Fruit fly (Drosophila melanogaster) whole organism, wandering third instar larva: ENCODE measurements around the gene CG17198.

Experiments used
- CG32264 ChIP-seq: fragments of 200-800 bp; sonication (Bioruptor generic); optimal IDR thresholded peaks from 2 replicates; lab custom pipeline; 2016; ENCODE audit warnings: missing biosample characterization, missing genetic modification characterization
- CG9705 ChIP-seq: fragments of 200-800 bp; sonication (Bioruptor generic); optimal IDR thresholded peaks from 2 replicates; lab custom pipeline; 2018; ENCODE audit warnings: missing biosample characterization, mild to moderate bottlenecking, missing genetic modification characterization
- CrebA ChIP-seq: fragments of 200-800 bp; sonication (Bioruptor generic); optimal IDR thresholded peaks from 2 replicates; lab custom pipeline; 2016; ENCODE audit warnings: missing biosample characterization, mild to moderate bottlenecking, missing genetic modification characterization, borderline replicate concordance
- Dif ChIP-seq: fragments of 200-275, 200-300 bp; sonication (Bioruptor generic); optimal IDR thresholded peaks from 2 replicates; lab custom pipeline; 2018; ENCODE audit warnings: missing biosample characterization, missing genetic modification characterization; ENCODE audit not compliant: partially characterized antibody
- GATAd ChIP-seq: sonication (Bioruptor generic); optimal IDR thresholded peaks from 2 replicates; lab custom pipeline; 2016; ENCODE audit warnings: missing biosample characterization, missing genetic modification characterization
- HLH106 ChIP-seq: fragments of 200-800 bp; optimal IDR thresholded peaks from 3 replicates; lab custom pipeline; 2019; ENCODE audit warnings: missing biosample characterization, mild to moderate bottlenecking, missing genetic modification characterization, moderate library complexity
- Hnf4 ChIP-seq: fragments of 200-800 bp; sonication (Bioruptor generic); optimal IDR thresholded peaks from 2 replicates; lab custom pipeline; 2016; ENCODE audit warnings: missing biosample characterization, mild to moderate bottlenecking, missing genetic modification characterization
- Hr78 ChIP-seq: fragments of >200 bp; optimal IDR thresholded peaks from 2 replicates; lab custom pipeline; 2017; ENCODE audit warnings: missing biosample characterization, missing genetic modification characterization
- Hr83 ChIP-seq: fragments of 200-300 bp; sonication (Bioruptor generic); optimal IDR thresholded peaks from 2 replicates; lab custom pipeline; 2016; ENCODE audit warnings: missing biosample characterization, mild to moderate bottlenecking, missing genetic modification characterization, moderate library complexity; ENCODE audit not compliant: poor library complexity, severe bottlenecking
- Jra ChIP-seq: sonication (Bioruptor generic); optimal IDR thresholded peaks from 2 replicates; lab custom pipeline; 2016; ENCODE audit warnings: missing biosample characterization, missing genetic modification characterization
- Mio ChIP-seq: sonication (Bioruptor generic); optimal IDR thresholded peaks from 2 replicates; lab custom pipeline; 2016; ENCODE audit warnings: missing biosample characterization, missing genetic modification characterization
- Myc ChIP-seq: fragments of >200 bp; optimal IDR thresholded peaks from 2 replicates; lab custom pipeline; 2017
- N ChIP-seq: fragments of >200 bp; optimal IDR thresholded peaks from 2 replicates; lab custom pipeline; 2018; ENCODE audit warnings: missing biosample characterization, missing external identifiers, missing genetic modification characterization
- Rel ChIP-seq, 2 experiments: fragments of 200-800 bp; sonication (Bioruptor generic) in 1 of 2; optimal IDR thresholded peaks; 2 replicates in 1 of 2; 3 replicates in 1 of 2; lab custom pipeline; 2016 to 2019; ENCODE audit warnings: mild to moderate bottlenecking in 2 of 2, missing biosample characterization in 2 of 2, missing genetic modification characterization in 2 of 2, moderate library complexity in 1 of 2
- Vsx2 ChIP-seq: fragments of 200-300, 225-300 bp; sonication (Bioruptor generic); optimal IDR thresholded peaks from 2 replicates; lab custom pipeline; 2018; ENCODE audit warnings: missing biosample characterization, missing genetic modification characterization; ENCODE audit not compliant: partially characterized antibody
- brk ChIP-seq: fragments of 200-800 bp; sonication (Bioruptor generic); optimal IDR thresholded peaks from 2 replicates; lab custom pipeline; 2016; ENCODE audit warnings: missing biosample characterization, mild to moderate bottlenecking, missing genetic modification characterization
- dl ChIP-seq, 2 experiments: fragments of 175-275, 200-275 bp in 1 of 2; fragments of 200-275 bp in 1 of 2; sonication (Bioruptor generic); optimal IDR thresholded peaks; lab custom pipeline; 2018; ENCODE audit warnings: mild to moderate bottlenecking in 2 of 2, missing biosample characterization in 2 of 2, missing genetic modification characterization in 2 of 2, moderate library complexity in 2 of 2; ENCODE audit not compliant: partially characterized antibody in 2 of 2, insufficient read depth in 1 of 2
- dmrt93B ChIP-seq: fragments of 200-800 bp; sonication (Bioruptor generic); optimal IDR thresholded peaks from 2 replicates; lab custom pipeline; 2018; ENCODE audit warnings: missing biosample characterization, mild to moderate bottlenecking, missing genetic modification characterization
- dsf ChIP-seq: sonication (Bioruptor generic); optimal IDR thresholded peaks from 2 replicates; lab custom pipeline; 2016; ENCODE audit warnings: missing biosample characterization, missing genetic modification characterization, borderline replicate concordance
- ey ChIP-seq: fragments of 200-800 bp; sonication (Bioruptor generic); optimal IDR thresholded peaks from 2 replicates; lab custom pipeline; 2016; ENCODE audit warnings: missing biosample characterization, missing genetic modification characterization
- foxo ChIP-seq, 2 experiments: fragments of 200-800 bp; sonication (Bioruptor generic); optimal IDR thresholded peaks; 2 replicates in 1 of 2; 3 replicates in 1 of 2; lab custom pipeline; 2016 to 2017; ENCODE audit warnings: missing biosample characterization in 2 of 2, missing genetic modification characterization in 2 of 2
- h ChIP-seq: fragments of 200-800 bp; sonication (Bioruptor generic); optimal IDR thresholded peaks from 3 replicates; lab custom pipeline; 2016; ENCODE audit warnings: missing biosample characterization, mild to moderate bottlenecking, missing genetic modification characterization
- jim ChIP-seq: fragments of 175-275, 200-325 bp; sonication (Bioruptor generic); optimal IDR thresholded peaks from 2 replicates; lab custom pipeline; 2016; ENCODE audit warnings: missing biosample characterization, mild to moderate bottlenecking, missing genetic modification characterization
- sage ChIP-seq: fragments of 200-800 bp; sonication (Bioruptor generic); optimal IDR thresholded peaks from 2 replicates; lab custom pipeline; 2016; ENCODE audit warnings: missing biosample characterization, mild to moderate bottlenecking, missing genetic modification characterization

Gene CG17198

dm6 chr3R:25791807-25792206 is 16.6 kb upstream of the CG17198 start:
- TF ChIP-seq HLH106 (tag; lab: Kevin White, UChicago) (no peak), Hr78 (GFP tag; lab: Kevin White, UChicago) (no peak), Mio (GFP tag; lab: Kevin White, UChicago) (no peak), brk (no peak), ey (GFP tag; lab: Kevin White, UChicago) (no peak), Dif (GFP tag; lab: Kevin White, UChicago) (no peak), Hnf4 (GFP tag; lab: Kevin White, UChicago) (no peak), CG32264 (GFP tag; lab: Kevin White, UChicago) (no peak), dmrt93B (GFP tag; lab: Kevin White, UChicago) (no peak), sage (GFP tag; lab: Kevin White, UChicago) (no peak), GATAd (no peak)
- TF ChIP-seq, all 38 proteins: peak for 0

- TF ChIP-seq dl (GFP tag; optimal IDR thresholded peaks at IDR 0.05; lab: Kevin White, UChicago; ENCODE audit: insufficient read depth in 1 of 2, partially characterized antibody in 2 of 2): no peak
- no peak for TF ChIP-seq foxo (GFP tag; optimal IDR thresholded peaks at IDR 0.05; lab: Kevin White, UChicago)
- TF ChIP-seq Rel (GFP tag; optimal IDR thresholded peaks at IDR 0.05; lab: Kevin White, UChicago): no peak
- TF ChIP-seq Rel (tag; optimal IDR thresholded peaks at IDR 0.05; lab: Kevin White, UChicago): no peak
- no peak for TF ChIP-seq CrebA (GFP tag; lab: Kevin White, UChicago)
- TF ChIP-seq CG32264 (GFP tag; lab: Kevin White, UChicago): no peak
- TF ChIP-seq GATAd: no peak
- TF ChIP-seq Vsx2 (GFP tag; lab: Kevin White, UChicago): no peak
- TF ChIP-seq dmrt93B (GFP tag; lab: Kevin White, UChicago): no peak
- TF ChIP-seq jim (GFP tag; lab: Kevin White, UChicago): no peak
- TF ChIP-seq N (GFP tag; lab: Kevin White, UChicago): no peak
- TF ChIP-seq brk: no peak
Measured at dm6 chr3R:25790371-25790770, 15.2 kb upstream of the CG17198 start, which contains the start of gene CG31093. Gene CG31093 (minus strand): TSS chr3R:25790471.

- TF ChIP-seq ey (GFP tag; lab: Kevin White, UChicago): no peak
- TF ChIP-seq Mio (GFP tag; lab: Kevin White, UChicago): no peak
- TF ChIP-seq Rel (GFP tag; optimal IDR thresholded peaks at IDR 0.05; lab: Kevin White, UChicago): no peak
- no peak for TF ChIP-seq Rel (tag; optimal IDR thresholded peaks at IDR 0.05; lab: Kevin White, UChicago)
- TF ChIP-seq Jra (GFP tag; lab: Kevin White, UChicago): no peak
- no peak for TF ChIP-seq h
- TF ChIP-seq CG9705: no peak
- no peak for TF ChIP-seq Hnf4 (GFP tag; lab: Kevin White, UChicago)
- no peak for TF ChIP-seq foxo (GFP tag; optimal IDR thresholded peaks at IDR 0.05; lab: Kevin White, UChicago)
- TF ChIP-seq dsf (GFP tag; lab: Kevin White, UChicago): no peak
- TF ChIP-seq brk: no peak
- TF ChIP-seq Hr83 (GFP tag; lab: Kevin White, UChicago): no peak
- TF ChIP-seq HLH106 (tag; lab: Kevin White, UChicago): no peak
Measured at dm6 chr3R:25789355-25789754, 14.2 kb upstream of the CG17198 start, which contains the start of gene CG31380. Gene CG31380 (minus strand): TSS chr3R:25789455.

- TF ChIP-seq dsf (GFP tag; lab: Kevin White, UChicago) (no peak), Hr78 (GFP tag; lab: Kevin White, UChicago) (no peak), Hnf4 (GFP tag; lab: Kevin White, UChicago) (no peak), ey (GFP tag; lab: Kevin White, UChicago) (no peak)
Measured at dm6 chr3R:25787198-25787597, 12.0 kb upstream of the CG17198 start, which contains the start of gene CG4960. Gene CG4960 (minus strand): TSS chr3R:25787298.

dm6 chr3R:25782855-25783424 is 7.8 kb upstream of the CG17198 start:
- no peak for TF ChIP-seq h
- no peak for TF ChIP-seq Jra (GFP tag; lab: Kevin White, UChicago)
- TF ChIP-seq Mio (GFP tag; lab: Kevin White, UChicago): no peak
- TF ChIP-seq CrebA (GFP tag; lab: Kevin White, UChicago): no peak
- TF ChIP-seq CG32264 (GFP tag; lab: Kevin White, UChicago): no peak
- peak in 1 of 2 experiments; percentile 1 for TF ChIP-seq dl (GFP tag; optimal IDR thresholded peaks at IDR 0.05; lab: Kevin White, UChicago; ENCODE audit: insufficient read depth in 1 of 2, partially characterized antibody in 2 of 2)
- TF ChIP-seq Dif (GFP tag; lab: Kevin White, UChicago): peak; percentile 63
- TF ChIP-seq Myc (lab: Kevin White, UChicago): no peak
- TF ChIP-seq Vsx2 (GFP tag; lab: Kevin White, UChicago): no peak
- no peak for TF ChIP-seq N (GFP tag; lab: Kevin White, UChicago)
- no peak for TF ChIP-seq Hr83 (GFP tag; lab: Kevin White, UChicago)
